Fruit fly (Drosophila melanogaster) whole organism, embryonic: ENCODE results near the gene Irbp18.

Experiments
- Abd-B ChIP-seq: fragments of 200-800 bp; sonication (Bioruptor generic); optimal IDR thresholded peaks from 2 replicates; lab custom pipeline; 2018; ENCODE audit warnings: missing biosample characterization, mild to moderate bottlenecking, missing genetic modification characterization, moderate library complexity
- Adf1 ChIP-seq: fragments of 200-800 bp; sonication (Bioruptor generic); IDR thresholded peaks from 2 replicates; pipeline ENCODE4 v1.3.6; 2022; ENCODE audit warnings: missing biosample characterization, missing genetic modification characterization
- Bteb2 ChIP-seq: fragments of 200-800 bp; sonication (Bioruptor generic); optimal IDR thresholded peaks from 2 replicates; lab custom pipeline; 2016; ENCODE audit warnings: missing biosample characterization, missing genetic modification characterization
- C15 ChIP-seq: fragments of 200-800 bp; sonication (Bioruptor generic); IDR thresholded peaks from 3 replicates; pipeline ENCODE4 v1.3.6; 2022; ENCODE audit warnings: missing biosample characterization, missing genetic modification characterization
- CG10654 ChIP-seq: fragments of 200-800 bp; sonication (Bioruptor generic); optimal IDR thresholded peaks from 2 replicates; lab custom pipeline; 2016; ENCODE audit warnings: missing biosample characterization, missing genetic modification characterization
- CG11723 ChIP-seq: fragments of 200-800 bp; sonication (Bioruptor generic); optimal IDR thresholded peaks from 2 replicates; lab custom pipeline; 2017; ENCODE audit warnings: missing biosample characterization, mild to moderate bottlenecking, missing genetic modification characterization
- CG13123 ChIP-seq: fragments of 200-800 bp; sonication (Bioruptor generic); optimal IDR thresholded peaks from 2 replicates; lab custom pipeline; 2016; ENCODE audit warnings: missing biosample characterization, missing genetic modification characterization
- CG16813 ChIP-seq: fragments of 200-800 bp; sonication (Bioruptor generic); IDR thresholded peaks from 3 replicates; pipeline ENCODE4 v1.3.6; 2022; ENCODE audit warnings: missing biosample characterization, missing genetic modification characterization; ENCODE audit not compliant: partially characterized antibody
- CG16863 ChIP-seq: fragments of 200-800 bp; sonication (Bioruptor generic); optimal IDR thresholded peaks from 3 replicates; lab custom pipeline; 2016; ENCODE audit warnings: missing biosample characterization, missing genetic modification characterization
- CG17802 ChIP-seq: fragments of 200-800 bp; sonication (Bioruptor generic); optimal IDR thresholded peaks from 2 replicates; lab custom pipeline; 2018; ENCODE audit warnings: missing biosample characterization, mild to moderate bottlenecking, missing genetic modification characterization, moderate library complexity
- CG1792 ChIP-seq: fragments of 200-800 bp; sonication (Bioruptor generic); optimal IDR thresholded peaks from 2 replicates; lab custom pipeline; 2016; ENCODE audit warnings: missing biosample characterization, missing genetic modification characterization
- CG2199 ChIP-seq: fragments of 200-800 bp; sonication (Bioruptor generic); IDR thresholded peaks from 3 replicates; pipeline ENCODE4 v1.3.6; 2022; ENCODE audit warnings: missing biosample characterization, missing genetic modification characterization
- CG2202 ChIP-seq: fragments of 200-800 bp; sonication (Bioruptor generic); optimal IDR thresholded peaks from 2 replicates; lab custom pipeline; 2018; ENCODE audit warnings: missing biosample characterization, mild to moderate bottlenecking, missing genetic modification characterization
- CG2678 ChIP-seq: fragments of 200-800 bp; sonication (Bioruptor generic); optimal IDR thresholded peaks from 3 replicates; lab custom pipeline; 2019; ENCODE audit warnings: missing biosample characterization, mild to moderate bottlenecking, missing genetic modification characterization, moderate library complexity
- CG6272 ChIP-seq: fragments of 200-800 bp; sonication (Bioruptor generic); IDR thresholded peaks from 2 replicates; pipeline ENCODE4 v1.3.6; 2022; ENCODE audit warnings: missing biosample characterization, missing genetic modification characterization
- CG6791 ChIP-seq: fragments of 200-800 bp; sonication (Bioruptor generic); IDR thresholded peaks from 3 replicates; pipeline ENCODE4 v1.3.6; 2022; ENCODE audit warnings: missing biosample characterization, missing genetic modification characterization; ENCODE audit not compliant: partially characterized antibody
- CG7372 ChIP-seq: fragments of 200-800 bp; sonication (Bioruptor generic); IDR thresholded peaks from 2 replicates; pipeline ENCODE4 v1.3.6; 2022; ENCODE audit warnings: missing biosample characterization, missing genetic modification characterization
- CG7963 ChIP-seq: fragments of 200-800 bp; sonication (Bioruptor generic); IDR thresholded peaks from 3 replicates; pipeline ENCODE4 v1.3.6; 2022; ENCODE audit warnings: missing biosample characterization, missing genetic modification characterization; ENCODE audit not compliant: partially characterized antibody
- CG8290 ChIP-seq, 3 experiments: fragments of 200-800 bp; sonication (Bioruptor generic); optimal IDR thresholded peaks; 2 replicates each; lab custom pipeline; 2016 to 2019; ENCODE audit warnings: missing biosample characterization in 3 of 3, missing genetic modification characterization in 3 of 3, mild to moderate bottlenecking in 2 of 3, moderate library complexity in 1 of 3
- CG8478 ChIP-seq: fragments of >200 bp; optimal IDR thresholded peaks from 2 replicates; lab custom pipeline; 2018
- Dip3 ChIP-seq: fragments of 200-800 bp; sonication (Bioruptor generic); optimal IDR thresholded peaks from 3 replicates; lab custom pipeline; 2016; ENCODE audit warnings: missing biosample characterization, missing genetic modification characterization
- E2f1 ChIP-seq: fragments of 200-800 bp; sonication (Bioruptor generic); IDR thresholded peaks from 2 replicates; pipeline ENCODE4 v1.3.6; 2022; ENCODE audit warnings: missing biosample characterization, missing genetic modification characterization
- Hand ChIP-seq: fragments of 200-800 bp; sonication (Bioruptor generic); optimal IDR thresholded peaks from 2 replicates; lab custom pipeline; 2017; ENCODE audit warnings: mild to moderate bottlenecking, missing biosample characterization, missing genetic modification reagents, missing genetic modification characterization
- HmgD ChIP-seq: fragments of 200-800 bp; sonication (Bioruptor generic); optimal IDR thresholded peaks from 3 replicates; lab custom pipeline; 2016; ENCODE audit warnings: missing biosample characterization, missing genetic modification characterization
- Hr3 ChIP-seq: fragments of 200-800 bp; sonication (Bioruptor generic); optimal IDR thresholded peaks from 3 replicates; lab custom pipeline; 2016; ENCODE audit warnings: missing biosample characterization, missing genetic modification characterization
- Hr51 ChIP-seq, 2 experiments: fragments of 200-800 bp; sonication (Bioruptor generic); optimal IDR thresholded peaks; 2 replicates in 1 of 2; 3 replicates in 1 of 2; lab custom pipeline; 2016 to 2018; ENCODE audit warnings: missing biosample characterization in 2 of 2, missing genetic modification characterization in 2 of 2, mild to moderate bottlenecking in 1 of 2, moderate library complexity in 1 of 2
- Jarid2 ChIP-seq: fragments of 200-800 bp; sonication (Bioruptor generic); optimal IDR thresholded peaks from 3 replicates; lab custom pipeline; 2017; ENCODE audit warnings: mild to moderate bottlenecking, missing biosample characterization, missing genetic modification reagents, missing genetic modification characterization
- Lim3 ChIP-seq: fragments of 200-800 bp; sonication (Bioruptor generic); IDR thresholded peaks from 2 replicates; pipeline ENCODE4 v1.3.6; 2022; ENCODE audit warnings: missing biosample characterization, missing genetic modification characterization
- Nf-YA ChIP-seq: fragments of 200-800 bp; sonication (Bioruptor generic); IDR thresholded peaks from 2 replicates; pipeline ENCODE4 v1.3.6; 2022; ENCODE audit warnings: missing biosample characterization, missing genetic modification characterization
- PHDP ChIP-seq: fragments of 200-800 bp; sonication (Bioruptor generic); optimal IDR thresholded peaks from 3 replicates; lab custom pipeline; 2018; ENCODE audit warnings: missing biosample characterization, mild to moderate bottlenecking, missing genetic modification characterization, moderate library complexity
- Xbp1 ChIP-seq: fragments of 200-800 bp; sonication (Bioruptor generic); optimal IDR thresholded peaks from 3 replicates; lab custom pipeline; 2016; ENCODE audit warnings: missing biosample characterization, mild to moderate bottlenecking, missing genetic modification characterization
- bab2 ChIP-seq: fragments of 200-800 bp; sonication (Bioruptor generic); optimal IDR thresholded peaks from 2 replicates; lab custom pipeline; 2016; ENCODE audit warnings: missing biosample characterization, missing genetic modification characterization
- cas ChIP-seq: fragments of 200-800 bp; sonication (Bioruptor generic); IDR thresholded peaks from 2 replicates; pipeline ENCODE4 v1.3.6; 2022; ENCODE audit warnings: missing biosample characterization, missing genetic modification characterization
- corto ChIP-seq: fragments of 200-800 bp; sonication (Bioruptor generic); optimal IDR thresholded peaks from 2 replicates; lab custom pipeline; 2016; ENCODE audit warnings: missing biosample characterization, mild to moderate bottlenecking, missing genetic modification characterization, moderate library complexity
- crc ChIP-seq: fragments of 200-800 bp; sonication (Bioruptor generic); optimal IDR thresholded peaks from 2 replicates; lab custom pipeline; 2016; ENCODE audit warnings: missing biosample characterization, missing genetic modification characterization
- ems ChIP-seq: fragments of 200-800 bp; sonication (Bioruptor generic); optimal IDR thresholded peaks from 3 replicates; lab custom pipeline; 2016; ENCODE audit warnings: missing biosample characterization, missing genetic modification characterization
- fd3F ChIP-seq: fragments of 200-800 bp; sonication (Bioruptor generic); optimal IDR thresholded peaks from 2 replicates; lab custom pipeline; 2018; ENCODE audit warnings: missing biosample characterization, mild to moderate bottlenecking, missing genetic modification characterization, moderate library complexity
- fd64A ChIP-seq: fragments of 200-800 bp; sonication (Bioruptor generic); optimal IDR thresholded peaks from 3 replicates; lab custom pipeline; 2018; ENCODE audit warnings: missing biosample characterization, mild to moderate bottlenecking, missing genetic modification characterization
- gce ChIP-seq: fragments of 200-800 bp; sonication (Bioruptor generic); IDR thresholded peaks from 3 replicates; pipeline ENCODE4 v1.3.6; 2022; ENCODE audit warnings: missing biosample characterization, missing genetic modification characterization
- grau ChIP-seq: fragments of 200-800 bp; optimal IDR thresholded peaks from 3 replicates; lab custom pipeline; 2019; ENCODE audit warnings: missing biosample characterization, mild to moderate bottlenecking, missing genetic modification characterization, moderate library complexity
- jing ChIP-seq: fragments of 200-800 bp; sonication (Bioruptor generic); optimal IDR thresholded peaks from 2 replicates; lab custom pipeline; 2018; ENCODE audit warnings: missing biosample characterization, mild to moderate bottlenecking, missing genetic modification characterization
- nau ChIP-seq: fragments of 200-800 bp; sonication (Bioruptor generic); optimal IDR thresholded peaks from 3 replicates; lab custom pipeline; 2017; ENCODE audit warnings: missing biosample characterization, mild to moderate bottlenecking, missing genetic modification characterization, missing genetic modification reagents
- onecut ChIP-seq: fragments of 200-800 bp; sonication (Bioruptor generic); IDR thresholded peaks from 2 replicates; pipeline ENCODE4 v1.3.6; 2022; ENCODE audit warnings: missing biosample characterization, missing genetic modification characterization
- pb ChIP-seq: fragments of 200-800 bp; sonication (Bioruptor generic); optimal IDR thresholded peaks from 3 replicates; lab custom pipeline; 2016; ENCODE audit warnings: missing biosample characterization, missing genetic modification characterization
- pros ChIP-seq: fragments of 200-800 bp; sonication (Bioruptor generic); optimal IDR thresholded peaks from 3 replicates; lab custom pipeline; 2019; ENCODE audit warnings: missing biosample characterization, mild to moderate bottlenecking, missing genetic modification characterization, moderate library complexity
- ranshi ChIP-seq: fragments of 200-800 bp; sonication (Bioruptor generic); IDR thresholded peaks from 2 replicates; pipeline ENCODE4 v1.3.6; 2022; ENCODE audit warnings: missing biosample characterization, missing genetic modification characterization
- rib ChIP-seq: fragments of 200-800 bp; sonication (Bioruptor generic); IDR thresholded peaks from 2 replicates; pipeline ENCODE4 v1.3.6; 2022; ENCODE audit warnings: missing biosample characterization, missing genetic modification characterization
- shn ChIP-seq: fragments of 200-800 bp; sonication (Bioruptor generic); optimal IDR thresholded peaks from 3 replicates; lab custom pipeline; 2016; ENCODE audit warnings: missing biosample characterization, missing genetic modification characterization
- stc ChIP-seq: fragments of 200-800 bp; sonication (Bioruptor generic); IDR thresholded peaks from 2 replicates; pipeline ENCODE4 v1.3.6; 2022; ENCODE audit warnings: missing biosample characterization, missing genetic modification characterization
- twi ChIP-seq: fragments of 200-800 bp; optimal IDR thresholded peaks from 2 replicates; lab custom pipeline; 2019; ENCODE audit warnings: missing biosample characterization, mild to moderate bottlenecking, missing genetic modification characterization, moderate library complexity
- zfh2 ChIP-seq: fragments of 200-800 bp; sonication (Bioruptor generic); optimal IDR thresholded peaks from 2 replicates; lab custom pipeline; 2016; ENCODE audit warnings: missing biosample characterization, missing genetic modification characterization

The Irbp18 gene

DNA sequence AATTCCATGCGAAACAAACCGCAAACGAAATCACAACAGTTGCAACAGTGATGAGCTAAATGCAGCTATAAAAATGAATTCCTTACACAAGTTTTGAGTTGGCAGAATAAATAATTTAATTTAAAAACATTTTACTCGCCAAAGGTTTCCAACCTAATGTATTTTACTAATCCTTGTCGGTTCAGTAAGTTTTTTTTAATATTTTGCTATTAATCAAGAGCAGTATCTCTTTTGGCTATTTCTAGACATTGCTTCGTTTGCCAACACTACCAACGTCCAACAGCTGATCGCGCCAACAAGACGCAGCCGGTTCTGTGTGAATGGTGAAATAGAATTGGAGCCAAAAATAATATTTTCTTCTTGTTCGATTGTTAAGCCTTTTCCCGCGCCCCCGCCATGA, 33.3 kb downstream of the Irbp18 start, which contains the start of the genes CG32075, CG45101 and SuUR (continued):
- TF ChIP-seq Adf1 (GFP tag; lab: Robert Waterston, UW) (peak; percentile 66), CG10654 (GFP tag; lab: Kevin White, UChicago) (peak; percentile 67), C15 (GFP tag; lab: Robert Waterston, UW) (peak; percentile 86), shn (GFP tag; lab: Kevin White, UChicago) (peak; percentile 92), Abd-B (peak; percentile 89), onecut (GFP tag; lab: Robert Waterston, UW) (peak; percentile 34; the same call in 1 of the 2 replicates), CG7963 (no peak; the same call in 2 of the 3 replicates), ranshi (GFP tag; lab: Robert Waterston, UW) (peak; percentile 86), fd64A (GFP tag; lab: Kevin White, UChicago) (no peak), pb (GFP tag; lab: Kevin White, UChicago) (peak; percentile 43), Lim3 (GFP tag; lab: Robert Waterston, UW) (no peak), CG8290 (GFP tag; optimal IDR thresholded peaks at IDR 0.05; lab: Kevin White, UChicago) (peak; percentile 79), CG8290 (tag; optimal IDR thresholded peaks at IDR 0.05; lab: Kevin White, UChicago) (peak; percentile 6 to 43), CG11723 (peak; percentile 67), CG6272 (peak; percentile 90), stc (GFP tag; lab: Robert Waterston, UW) (peak; percentile 85), cas (GFP tag; lab: Robert Waterston, UW) (peak; percentile 62), twi (tag; lab: Kevin White, UChicago) (peak; percentile 72), CG1792 (GFP tag; lab: Kevin White, UChicago) (peak; percentile 69), Hand (GFP tag; lab: Kevin White, UChicago) (no peak), Dip3 (GFP tag; lab: Kevin White, UChicago) (peak; percentile 91), CG2199 (GFP tag; lab: Robert Waterston, UW) (peak; percentile 56; the same call in 1 of the 3 replicates), HmgD (peak; percentile 73), corto (GFP tag; lab: Kevin White, UChicago) (peak; percentile 59), bab2 (GFP tag; lab: Kevin White, UChicago) (peak; percentile 92), Xbp1 (GFP tag; lab: Kevin White, UChicago) (peak; percentile 93), Hr51 (GFP tag; optimal IDR thresholded peaks at IDR 0.05; lab: Kevin White, UChicago) (peak; percentile 83 to 93), pros (no peak), CG8478 (lab: Kevin White, UChicago) (no peak), Hr3 (GFP tag; lab: Kevin White, UChicago) (peak; percentile 90), jing (GFP tag; lab: Kevin White, UChicago) (peak; percentile 67), CG2202 (peak; percentile 59), CG16863 (GFP tag; lab: Kevin White, UChicago) (peak; percentile 84), PHDP (tag; lab: Kevin White, UChicago) (peak; percentile 87), fd3F (GFP tag; lab: Kevin White, UChicago) (peak; percentile 81), nau (GFP tag; lab: Kevin White, UChicago) (peak; percentile 75), Nf-YA (GFP tag; lab: Robert Waterston, UW) (peak; percentile 69; the same call in 1 of the 2 replicates), CG16813 (no peak), ems (GFP tag; lab: Kevin White, UChicago) (peak; percentile 91), CG13123 (peak; percentile 82), gce (no peak), CG2678 (tag; lab: Kevin White, UChicago) (peak; percentile 87), crc (GFP tag; lab: Kevin White, UChicago) (peak; percentile 73), grau (peak; percentile 88), rib (peak; percentile 74), CG17802 (tag; lab: Kevin White, UChicago) (peak; percentile 66), Jarid2 (GFP tag; lab: Kevin White, UChicago) (peak; percentile 12), zfh2 (GFP tag; lab: Kevin White, UChicago) (peak; percentile 94), E2f1 (GFP tag; lab: Robert Waterston, UW) (peak; percentile 90), CG6791 (GFP tag; lab: Robert Waterston, UW) (no peak), CG7372 (GFP tag; lab: Robert Waterston, UW) (peak; percentile 80), Bteb2 (GFP tag; lab: Kevin White, UChicago) (peak; percentile 87)
